Fruit fly (Drosophila melanogaster): ENCODE results near the gene CG43059.

CG43059 gene

DNA sequence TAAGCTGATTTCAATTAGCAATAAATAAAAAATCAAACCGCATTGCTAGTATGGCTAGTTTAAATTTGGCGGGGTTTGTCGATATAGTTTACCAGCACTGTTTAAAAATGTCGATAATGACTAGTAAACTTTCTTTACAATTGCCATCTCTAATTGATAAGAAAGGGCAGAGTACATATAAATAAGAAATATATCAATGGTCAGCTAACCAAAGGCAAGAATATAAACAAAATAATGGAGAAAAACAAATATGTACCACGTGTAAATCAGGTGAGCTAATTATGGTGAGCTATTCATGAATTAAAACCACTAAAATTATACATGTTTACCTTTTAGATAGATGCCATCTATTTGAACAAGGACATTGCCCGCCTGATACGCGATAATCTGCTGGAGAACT, 20.2 kb upstream of the CG43059 start, which contains the start of gene Pex2:
Pex2 (plus strand) TSS at position 131 of the 400 bp plus-strand sequence.
- no peak for TF ChIP-seq EcR (GFP tag; optimal IDR thresholded peaks at IDR 0.05)
- TF ChIP-seq psq (optimal IDR thresholded peaks at IDR 0.05), result no peak
- TF ChIP-seq usp (GFP tag; optimal IDR thresholded peaks at IDR 0.05), result no peak
- TF ChIP-seq pan (optimal IDR thresholded peaks at IDR 0.05), result no peak
- no peak for TF ChIP-seq Dll (optimal IDR thresholded peaks at IDR 0.05)
- no peak for TF ChIP-seq CG8478 (optimal IDR thresholded peaks at IDR 0.05)

DNA sequence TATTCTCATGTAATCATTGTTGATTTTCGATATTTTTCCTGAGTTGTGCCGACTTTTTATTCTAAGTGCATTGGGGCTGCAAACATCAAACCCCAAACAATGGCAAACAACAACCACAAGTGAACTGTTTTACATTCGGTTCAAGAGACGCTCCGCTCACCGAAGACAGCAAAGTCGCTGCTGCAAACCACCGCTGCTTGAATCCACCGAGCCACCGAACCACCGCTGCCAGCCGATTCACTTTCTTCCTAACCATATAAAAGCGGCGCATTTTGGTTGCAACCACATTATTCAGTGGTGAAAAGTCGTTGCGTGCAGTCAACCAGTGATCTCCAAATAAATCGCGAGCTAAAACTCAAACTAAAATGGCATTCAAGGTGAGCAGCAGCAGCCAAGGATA, 17.6 kb upstream of the CG43059 start, which contains the start of gene Cpr66Cb:
Cpr66Cb (plus strand) TSS at position 301 of the 400 bp plus-strand sequence.
- no peak for TF ChIP-seq CG8478 (optimal IDR thresholded peaks at IDR 0.05)
- TF ChIP-seq Dll (optimal IDR thresholded peaks at IDR 0.05), result no peak
- no peak for TF ChIP-seq usp (GFP tag; optimal IDR thresholded peaks at IDR 0.05)

DNA sequence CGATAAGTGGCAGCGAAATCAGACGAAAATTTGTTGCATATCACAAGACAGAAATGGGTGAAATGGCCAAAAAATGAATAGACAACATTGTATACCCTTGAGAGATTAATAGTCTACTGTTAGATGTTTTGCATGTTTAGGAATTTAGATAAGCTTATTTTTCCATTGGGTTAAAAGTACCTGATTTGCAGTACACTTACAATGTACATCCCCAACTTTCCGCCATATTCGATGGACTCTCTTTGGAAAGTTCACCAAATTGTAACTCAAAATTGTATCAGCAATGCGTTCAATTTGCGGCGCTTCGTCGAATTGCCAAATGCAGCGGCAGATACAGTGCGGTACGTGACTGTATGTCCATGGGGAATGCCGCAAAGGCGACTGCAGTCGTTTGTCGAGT, 15.6 kb upstream of the CG43059 start:
- no peak for TF ChIP-seq Dll (optimal IDR thresholded peaks at IDR 0.05)
- no peak for TF ChIP-seq pan (optimal IDR thresholded peaks at IDR 0.05)
- no peak for TF ChIP-seq EcR (GFP tag; optimal IDR thresholded peaks at IDR 0.05)
- TF ChIP-seq usp (GFP tag; optimal IDR thresholded peaks at IDR 0.05), result no peak
- TF ChIP-seq psq (optimal IDR thresholded peaks at IDR 0.05), result no peak
- no peak for TF ChIP-seq CG8478 (optimal IDR thresholded peaks at IDR 0.05)

DNA sequence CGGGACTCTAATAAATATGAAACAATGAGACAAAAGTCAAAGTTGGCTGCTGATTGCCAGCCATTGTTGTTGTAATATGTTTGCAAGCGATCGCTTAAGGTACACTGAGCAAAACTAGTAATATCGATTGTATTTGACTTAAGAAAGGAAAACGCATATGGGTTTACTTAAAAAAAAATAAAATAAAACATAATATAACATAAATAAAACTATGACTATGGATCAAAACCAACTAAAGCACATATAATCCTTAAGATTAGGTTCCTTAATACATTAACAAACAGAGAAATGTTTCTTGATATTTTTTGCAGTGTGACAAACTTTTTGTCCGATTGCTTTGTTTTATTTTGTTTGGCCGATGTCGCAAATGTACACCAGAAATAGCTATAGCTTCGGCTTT, 14.8 kb upstream of the CG43059 start:
- TF ChIP-seq CG8478 (optimal IDR thresholded peaks at IDR 0.05) (no peak), pan (optimal IDR thresholded peaks at IDR 0.05) (no peak), psq (optimal IDR thresholded peaks at IDR 0.05) (no peak), usp (GFP tag; optimal IDR thresholded peaks at IDR 0.05) (no peak), EcR (GFP tag; optimal IDR thresholded peaks at IDR 0.05) (no peak), Dll (optimal IDR thresholded peaks at IDR 0.05) (no peak)

DNA sequence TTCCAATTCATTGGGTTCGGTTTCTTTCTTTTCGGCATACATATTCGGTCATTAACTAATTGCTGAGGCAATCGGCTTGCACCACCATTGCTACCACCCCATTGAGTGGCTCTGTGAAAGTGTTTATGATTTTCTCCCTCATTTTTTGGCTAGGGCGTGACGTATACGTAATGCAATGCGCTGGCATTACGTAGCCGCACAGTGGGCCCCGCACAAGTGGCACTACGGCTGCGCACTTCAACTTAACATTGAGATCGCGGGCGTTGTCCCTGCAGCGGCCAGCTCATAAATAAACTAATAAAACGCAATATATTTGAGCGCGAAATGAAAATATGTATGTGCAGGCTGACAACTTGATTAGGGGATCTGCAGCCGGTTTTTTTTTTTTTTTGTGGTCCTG, 12.6 kb upstream of the CG43059 start:
- TF ChIP-seq pan (optimal IDR thresholded peaks at IDR 0.05), result no peak
- no peak for TF ChIP-seq usp (GFP tag; optimal IDR thresholded peaks at IDR 0.05)
- no peak for TF ChIP-seq CG8478 (optimal IDR thresholded peaks at IDR 0.05)
- no peak for TF ChIP-seq EcR (GFP tag; optimal IDR thresholded peaks at IDR 0.05)

DNA sequence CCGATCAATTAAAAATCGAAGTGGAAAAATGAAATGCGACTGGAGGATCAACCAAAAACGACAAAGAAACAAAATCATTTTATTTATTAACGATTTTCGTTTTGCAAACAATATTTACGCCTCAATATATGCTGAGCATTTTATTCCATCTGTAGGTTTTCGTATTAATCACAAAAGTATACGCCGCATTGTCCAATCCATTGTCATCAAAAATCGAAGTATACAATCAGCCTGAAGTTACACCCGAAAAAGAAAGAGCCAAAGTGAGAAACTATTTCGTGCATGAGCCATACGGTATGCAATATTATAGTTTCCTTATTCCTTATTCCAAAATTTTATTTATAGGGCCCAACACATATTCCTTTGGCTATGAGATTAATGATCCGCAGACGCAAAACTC, 10.2 kb upstream of the CG43059 start:
- TF ChIP-seq pan (optimal IDR thresholded peaks at IDR 0.05), result no peak
- TF ChIP-seq Dll (optimal IDR thresholded peaks at IDR 0.05), result no peak
- TF ChIP-seq EcR (GFP tag; optimal IDR thresholded peaks at IDR 0.05), result no peak
- TF ChIP-seq CG8478 (optimal IDR thresholded peaks at IDR 0.05), result no peak
- no peak for TF ChIP-seq usp (GFP tag; optimal IDR thresholded peaks at IDR 0.05)
- TF ChIP-seq psq (optimal IDR thresholded peaks at IDR 0.05), result no peak

DNA sequence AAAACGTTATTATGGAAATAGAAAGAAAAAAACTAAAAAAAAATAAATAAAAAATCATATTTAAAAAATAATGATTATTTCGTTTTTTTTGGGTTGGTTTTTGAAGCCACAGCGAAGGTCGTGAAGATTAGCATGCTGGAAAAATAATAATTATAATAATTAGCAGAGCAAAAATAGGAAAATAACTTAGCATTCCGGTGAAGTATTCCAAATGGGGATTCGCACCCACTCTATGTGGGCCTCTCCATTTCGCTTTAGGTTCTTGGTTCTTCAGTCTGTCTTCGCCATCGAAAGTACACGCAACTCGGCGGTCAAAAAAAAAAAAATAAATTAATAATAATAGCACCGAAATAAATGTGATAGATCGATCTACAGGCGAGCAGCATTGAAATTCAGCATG, 9.5 kb upstream of the CG43059 start, which contains the start of gene CG34462:
CG34462 (plus strand) TSS at position 301 of the 400 bp plus-strand sequence.
- TF ChIP-seq Dll (optimal IDR thresholded peaks at IDR 0.05) (no peak), psq (optimal IDR thresholded peaks at IDR 0.05) (no peak), CG8478 (optimal IDR thresholded peaks at IDR 0.05) (no peak), usp (GFP tag; optimal IDR thresholded peaks at IDR 0.05) (no peak), pan (optimal IDR thresholded peaks at IDR 0.05) (no peak), EcR (GFP tag; optimal IDR thresholded peaks at IDR 0.05) (no peak)

DNA sequence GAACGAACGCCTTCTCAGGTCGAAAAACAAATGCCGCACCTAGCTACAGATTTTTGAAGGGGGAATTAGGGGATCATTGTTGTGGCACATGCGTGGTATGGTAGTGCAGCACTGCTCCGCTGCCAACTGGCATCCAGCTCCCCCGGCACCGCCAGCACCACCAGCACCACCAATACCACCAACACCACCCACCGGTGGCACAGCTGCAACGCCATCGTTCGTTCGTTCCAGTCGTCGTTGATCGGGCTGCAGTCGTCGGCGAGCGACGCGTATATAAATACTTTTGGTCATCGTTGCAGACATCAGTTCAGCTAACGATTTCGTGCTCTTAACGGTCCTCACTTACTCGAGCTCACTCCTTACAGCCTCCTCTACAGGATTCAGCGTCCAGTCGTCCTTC, 6.8 kb upstream of the CG43059 start, which contains the start of gene CG34461:
CG34461 (plus strand) TSS at position 301 of the 400 bp plus-strand sequence.
- TF ChIP-seq CG8478 (optimal IDR thresholded peaks at IDR 0.05) (no peak), EcR (GFP tag; optimal IDR thresholded peaks at IDR 0.05) (no peak), Dll (optimal IDR thresholded peaks at IDR 0.05) (no peak), usp (GFP tag; optimal IDR thresholded peaks at IDR 0.05) (no peak), psq (optimal IDR thresholded peaks at IDR 0.05) (no peak), pan (optimal IDR thresholded peaks at IDR 0.05) (no peak)

DNA sequence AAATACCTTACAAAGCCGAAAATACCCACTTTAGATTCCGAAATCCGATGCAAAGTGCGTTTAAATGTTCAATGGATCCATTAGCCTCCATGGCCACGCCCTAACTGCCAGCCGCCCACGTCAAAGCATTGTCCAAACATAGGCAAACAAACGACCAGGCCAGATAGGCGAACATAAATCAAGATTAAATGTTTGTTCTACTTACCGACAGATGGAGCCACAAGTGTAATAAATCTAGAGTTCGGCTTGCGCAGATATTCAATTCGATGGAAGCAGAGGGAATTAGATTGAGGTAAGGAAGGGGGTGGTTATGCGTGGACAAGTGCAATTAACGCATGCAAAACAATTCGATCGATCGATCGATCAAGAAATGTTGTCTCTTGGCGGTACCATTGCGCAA, 5.1 kb upstream of the CG43059 start:
- no peak for TF ChIP-seq pan (optimal IDR thresholded peaks at IDR 0.05)
- no peak for TF ChIP-seq EcR (GFP tag; optimal IDR thresholded peaks at IDR 0.05)
- no peak for TF ChIP-seq usp (GFP tag; optimal IDR thresholded peaks at IDR 0.05)
- TF ChIP-seq Dll (optimal IDR thresholded peaks at IDR 0.05), result no peak
- TF ChIP-seq psq (optimal IDR thresholded peaks at IDR 0.05), result no peak
- no peak for TF ChIP-seq CG8478 (optimal IDR thresholded peaks at IDR 0.05)

DNA sequence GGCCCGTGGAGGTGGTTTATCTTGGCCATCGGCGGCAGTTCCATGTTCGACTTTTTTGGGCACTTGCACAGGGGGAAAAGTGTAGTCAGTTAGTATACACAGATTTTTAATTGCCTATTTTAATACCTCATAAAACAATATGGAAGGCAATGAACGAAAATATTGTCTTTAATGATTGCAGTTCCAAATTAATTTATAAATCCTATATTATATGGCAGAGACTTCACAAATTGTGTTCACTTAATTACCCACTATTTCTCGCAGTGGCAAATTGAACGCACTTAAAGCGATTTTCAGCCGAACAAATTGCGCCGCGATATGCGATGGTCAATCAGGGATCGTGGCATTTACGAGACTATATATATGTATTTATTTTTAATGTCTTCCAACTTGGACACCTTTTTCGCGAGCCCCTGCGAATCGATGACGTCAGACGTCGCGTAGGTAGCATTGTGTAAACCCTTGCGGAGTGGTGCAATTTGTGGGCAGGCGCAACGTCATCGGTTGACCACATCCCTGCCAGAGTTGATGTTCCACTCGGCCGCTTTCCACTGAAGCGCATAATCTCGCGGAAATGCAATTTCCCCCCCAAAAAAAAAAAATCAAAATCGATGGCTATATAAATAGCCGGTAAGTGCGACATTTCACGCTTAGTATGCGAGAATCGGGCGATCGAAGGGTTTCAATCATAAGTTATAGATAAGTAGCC, 1.5 kb upstream of the CG43059 start, which contains the start of gene CG13670:
CG13670 (plus strand) TSS at position 659 of the 709 bp plus-strand sequence.
- TF ChIP-seq CG8478 (optimal IDR thresholded peaks at IDR 0.05) (no peak), usp (GFP tag; optimal IDR thresholded peaks at IDR 0.05) (no peak), EcR (GFP tag; optimal IDR thresholded peaks at IDR 0.05) (no peak), psq (optimal IDR thresholded peaks at IDR 0.05) (no peak)

DNA sequence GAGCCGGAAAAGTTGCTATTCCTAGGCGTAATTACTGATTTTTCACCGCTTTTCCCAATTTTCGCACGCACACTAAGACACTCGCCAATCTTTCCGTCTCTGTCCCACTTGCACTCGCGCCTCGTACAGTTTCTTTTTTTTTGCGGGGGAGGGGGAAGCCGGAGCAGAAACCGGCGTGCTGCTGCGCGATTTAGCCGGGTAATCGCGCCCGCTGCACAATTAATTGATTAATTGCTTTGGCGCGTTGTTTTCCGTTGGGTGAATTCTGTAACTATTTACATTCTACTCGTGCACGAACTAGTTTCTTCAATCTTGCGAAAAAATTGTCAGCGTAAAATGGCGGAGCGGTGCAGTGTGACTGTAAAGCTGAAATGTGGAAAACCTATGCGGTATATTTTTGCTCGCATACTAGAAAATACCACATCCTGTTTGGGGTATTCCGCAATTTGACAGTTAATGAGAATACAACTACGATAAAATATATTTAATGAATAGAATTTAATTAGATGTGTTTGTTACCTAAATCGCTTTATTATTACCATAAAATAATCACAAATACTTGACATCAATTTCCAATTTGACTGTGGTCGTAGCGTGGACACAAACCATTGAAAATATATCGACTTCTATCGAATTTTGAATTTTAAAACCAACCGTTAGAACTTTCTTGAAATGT, 3.5 kb downstream of the CG43059 start, which contains the start of gene Cpsf6:
Cpsf6 (minus strand) TSS at position 362 of the 676 bp plus-strand sequence.
- TF ChIP-seq psq (optimal IDR thresholded peaks at IDR 0.05) (no peak), usp (GFP tag; optimal IDR thresholded peaks at IDR 0.05) (no peak), CG8478 (optimal IDR thresholded peaks at IDR 0.05) (peak; percentile 65)

DNA sequence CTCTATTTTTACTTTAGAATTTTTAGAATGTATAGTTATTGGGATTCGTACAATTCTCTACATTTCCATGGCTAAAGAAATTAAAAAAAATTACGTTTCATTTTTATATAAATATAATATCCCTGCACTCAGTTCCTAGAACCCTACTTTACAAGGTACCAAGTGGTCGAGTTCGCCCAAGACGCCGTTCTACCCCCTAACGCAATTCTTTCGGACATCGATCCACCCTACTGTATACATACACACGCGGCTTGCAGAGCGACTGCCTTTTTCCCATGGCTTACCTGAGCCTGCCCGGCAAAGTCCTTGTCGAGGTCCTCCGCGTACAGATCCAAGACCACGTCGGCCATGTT, 4.0 kb downstream of the CG43059 start:
- TF ChIP-seq pan (optimal IDR thresholded peaks at IDR 0.05), result peak; percentile 45
- no peak for TF ChIP-seq usp (GFP tag; optimal IDR thresholded peaks at IDR 0.05)
- no peak for TF ChIP-seq CG8478 (optimal IDR thresholded peaks at IDR 0.05)
